Worm (Caenorhabditis elegans) whole organism, L4 larva: Measurements from ENCODE around the gene C34F6.9.

Experiments
- F26F4.8 ChIP-seq: fragments of 200-800 bp; sonication (Bioruptor generic); conservative IDR thresholded peaks from 2 replicates; pipeline ENCODE4 v1.3.6; 2022; ENCODE audit warnings: missing genetic modification characterization, missing compliant biosample characterization
- F37D6.2 ChIP-seq: sonication (generic microtip); optimal IDR thresholded peaks from 2 replicates; lab custom pipeline; 2016; ENCODE audit warnings: mild to moderate bottlenecking, missing genetic modification characterization, missing compliant biosample characterization
- F44E2.7 ChIP-seq: fragments of 200-800 bp; sonication (Bioruptor generic); IDR thresholded peaks from 2 replicates; pipeline ENCODE4 v2.1.2; 2022; ENCODE audit warnings: missing genetic modification characterization, missing compliant biosample characterization
- F49E8.2 ChIP-seq: sonication (generic microtip); optimal IDR thresholded peaks from 2 replicates; lab custom pipeline; 2016; ENCODE audit warnings: missing compliant biosample characterization, mild to moderate bottlenecking, missing genetic modification characterization, borderline replicate concordance
- T20F7.1 ChIP-seq: fragments of 200-800 bp; sonication (Bioruptor generic); optimal IDR thresholded peaks from 2 replicates; lab custom pipeline; 2018; ENCODE audit warnings: mild to moderate bottlenecking, missing genetic modification characterization, missing compliant biosample characterization
- T26A8.4 ChIP-seq: fragments of 200-800 bp; sonication (Bioruptor generic); IDR thresholded peaks from 2 replicates; pipeline ENCODE4 v1.3.6; 2022; ENCODE audit warnings: missing genetic modification characterization, missing compliant biosample characterization
- Y48G9A.11 ChIP-seq: fragments of 200-800 bp; sonication (Bioruptor generic); IDR thresholded peaks from 2 replicates; pipeline ENCODE4 v1.3.6; 2022; ENCODE audit warnings: missing genetic modification reagents, missing genetic modification characterization, missing compliant biosample characterization
- Y75B8A.6 ChIP-seq: fragments of 200-800 bp; sonication (Bioruptor generic); IDR thresholded peaks from 2 replicates; pipeline ENCODE4 v1.3.6; 2022; ENCODE audit warnings: missing genetic modification reagents, missing genetic modification characterization, missing compliant biosample characterization
- ZK337.2 ChIP-seq: fragments of 200-800 bp; sonication (Bioruptor generic); IDR thresholded peaks from 2 replicates; pipeline ENCODE4 v1.3.6; 2022; ENCODE audit warnings: missing genetic modification reagents, missing genetic modification characterization, missing compliant biosample characterization
- aha-1 ChIP-seq: fragments of 150-350 bp; peaks from one replicate; lab custom pipeline; 2014; ENCODE audit warnings: missing biosample characterization, missing genetic modification characterization
- ama-1 ChIP-seq: fragments of 150-350 bp; optimal IDR thresholded peaks from 2 replicates; lab custom pipeline; 2014; ENCODE audit warnings: inconsistent platforms, mixed read lengths
- cey-2 ChIP-seq: sonication (generic microtip); optimal IDR thresholded peaks from 3 replicates; lab custom pipeline; 2017; ENCODE audit warnings: missing genetic modification characterization, mild to moderate bottlenecking, missing compliant biosample characterization, antibody characterized with exemption, borderline replicate concordance; ENCODE audit not compliant: insufficient read depth
- daf-16 ChIP-seq, 3 experiments: sonication (generic microtip); optimal IDR thresholded peaks; 2 replicates each; lab custom pipeline; 2016 to 2017; ENCODE audit warnings: missing genetic modification characterization in 3 of 3, missing genetic modification reagents in 3 of 3, mild to moderate bottlenecking in 2 of 3, missing compliant biosample characterization in 2 of 3, missing biosample characterization in 1 of 3, moderate library complexity in 1 of 3
- dmd-9 ChIP-seq: fragments of 200-800 bp; sonication (Bioruptor generic); IDR thresholded peaks from 2 replicates; pipeline ENCODE4 v1.3.6; 2022; ENCODE audit warnings: missing genetic modification reagents, missing genetic modification characterization, missing compliant biosample characterization
- egl-27 ChIP-seq: sonication (generic microtip); optimal IDR thresholded peaks from 3 replicates; lab custom pipeline; 2017; ENCODE audit warnings: missing biosample characterization, missing genetic modification reagents, missing genetic modification characterization
- egl-43 ChIP-seq: fragments of 200-800 bp; sonication (Bioruptor generic); IDR thresholded peaks from 2 replicates; pipeline ENCODE4 v1.3.6; 2022; ENCODE audit warnings: missing genetic modification reagents, missing genetic modification characterization, missing compliant biosample characterization
- fkh-10 ChIP-seq: fragments of 150-350 bp; optimal IDR thresholded peaks from 2 replicates; lab custom pipeline; 2014; ENCODE audit warnings: missing biosample characterization, missing genetic modification reagents, missing genetic modification characterization
- gei-8 ChIP-seq: fragments of 200-800 bp; sonication (Bioruptor generic); optimal IDR thresholded peaks from 2 replicates; lab custom pipeline; 2018; ENCODE audit warnings: mild to moderate bottlenecking, missing genetic modification characterization, missing compliant biosample characterization
- hif-1 ChIP-seq, 2 experiments: sonication (generic microtip); optimal IDR thresholded peaks; 2 replicates each; lab custom pipeline; 2016 to 2017; ENCODE audit warnings: missing compliant biosample characterization in 2 of 2, missing genetic modification characterization in 2 of 2, missing genetic modification reagents in 2 of 2, missing genotype in 2 of 2, mild to moderate bottlenecking in 1 of 2
- hlh-11 ChIP-seq: fragments of 200-800 bp; sonication (Bioruptor generic); optimal IDR thresholded peaks from 2 replicates; lab custom pipeline; 2018; ENCODE audit warnings: mild to moderate bottlenecking, missing genetic modification characterization, missing compliant biosample characterization
- hlh-30 ChIP-seq: sonication (generic microtip); optimal IDR thresholded peaks from 2 replicates; lab custom pipeline; 2017; ENCODE audit warnings: antibody characterized with exemption, mild to moderate bottlenecking, missing genetic modification characterization, missing compliant biosample characterization; ENCODE audit not compliant: insufficient read depth
- hmg-1.1 ChIP-seq: fragments of 200-800 bp; sonication (Bioruptor generic); IDR thresholded peaks from 2 replicates; pipeline ENCODE4 v1.3.6; 2022; ENCODE audit warnings: missing genetic modification reagents, missing genetic modification characterization, missing compliant biosample characterization
- jun-1 ChIP-seq: fragments of 150-350 bp; optimal IDR thresholded peaks from 2 replicates; lab custom pipeline; 2014; ENCODE audit warnings: missing biosample characterization, missing genetic modification reagents, missing genetic modification characterization
- lim-7 ChIP-seq: fragments of 200-800 bp; sonication (Bioruptor generic); IDR thresholded peaks from 2 replicates; pipeline ENCODE4 v1.3.6; 2022; ENCODE audit warnings: missing genetic modification characterization, missing compliant biosample characterization
- lin-13 ChIP-seq: fragments of 150-350 bp; optimal IDR thresholded peaks from 2 replicates; lab custom pipeline; 2014; ENCODE audit warnings: missing biosample characterization, missing genetic modification reagents, missing genetic modification characterization
- lin-29 ChIP-seq: fragments of 200-800 bp; sonication (Bioruptor generic); IDR thresholded peaks from 2 replicates; pipeline ENCODE4 v1.3.6; 2022; ENCODE audit warnings: missing genetic modification reagents, missing genetic modification characterization, missing compliant biosample characterization
- lin-38 ChIP-seq: fragments of 200-800 bp; sonication (Bioruptor generic); IDR thresholded peaks from 2 replicates; pipeline ENCODE4 v1.3.6; 2022; ENCODE audit warnings: missing genetic modification reagents, missing genetic modification characterization, missing compliant biosample characterization
- lin-39 ChIP-seq: fragments of 150-350 bp; optimal IDR thresholded peaks from 2 replicates; lab custom pipeline; 2014; ENCODE audit warnings: missing biosample characterization, missing genetic modification reagents, missing genetic modification characterization
- lir-3 ChIP-seq: sonication (generic microtip); optimal IDR thresholded peaks from 2 replicates; lab custom pipeline; 2016; ENCODE audit warnings: mild to moderate bottlenecking, missing genetic modification characterization, missing compliant biosample characterization
- madf-9 ChIP-seq: fragments of 200-800 bp; sonication (Bioruptor generic); conservative IDR thresholded peaks from 2 replicates; pipeline ENCODE4 v1.3.6; 2022; ENCODE audit warnings: missing genetic modification reagents, missing genetic modification characterization, missing compliant biosample characterization
- mdl-1 ChIP-seq, 2 experiments: fragments of 150-350 bp in 1 of 2; sonication (generic microtip) in 1 of 2; optimal IDR thresholded peaks; 2 replicates each; lab custom pipeline; 2014 to 2017; ENCODE audit warnings: missing biosample characterization in 2 of 2, missing genetic modification characterization in 2 of 2
- mes-2 ChIP-seq: sonication (generic microtip); optimal IDR thresholded peaks from 2 replicates; lab custom pipeline; 2016; ENCODE audit warnings: missing genotype, mild to moderate bottlenecking, missing genetic modification characterization, missing compliant biosample characterization; ENCODE audit not compliant: poor library complexity, severe bottlenecking
- mxl-3 ChIP-seq: fragments of 200-800 bp; sonication (Bioruptor generic); optimal IDR thresholded peaks from 2 replicates; lab custom pipeline; 2018; ENCODE audit warnings: mild to moderate bottlenecking, missing genetic modification characterization, missing compliant biosample characterization
- nhr-10 ChIP-seq: fragments of 150-350 bp; optimal IDR thresholded peaks from 2 replicates; lab custom pipeline; 2014; ENCODE audit warnings: missing biosample characterization, missing genetic modification characterization
- nhr-28 ChIP-seq: fragments of 150-350 bp; optimal IDR thresholded peaks from 2 replicates; lab custom pipeline; 2014; ENCODE audit warnings: missing biosample characterization, missing genetic modification characterization
- nhr-42 ChIP-seq: fragments of 200-800 bp; sonication (Bioruptor generic); IDR thresholded peaks from 2 replicates; pipeline ENCODE4 v1.3.6; 2022; ENCODE audit warnings: missing genetic modification characterization, missing compliant biosample characterization
- nhr-76 ChIP-seq: fragments of 150-350 bp; optimal IDR thresholded peaks from 2 replicates; lab custom pipeline; 2014; ENCODE audit warnings: missing biosample characterization, missing genetic modification characterization
- php-3 ChIP-seq: fragments of 200-800 bp; sonication (Bioruptor generic); IDR thresholded peaks from 2 replicates; pipeline ENCODE4 v1.3.6; 2022; ENCODE audit warnings: missing genetic modification reagents, missing genetic modification characterization, missing compliant biosample characterization
- pqm-1 ChIP-seq: sonication (generic microtip); optimal IDR thresholded peaks from 2 replicates; lab custom pipeline; 2017; ENCODE audit warnings: missing biosample characterization, missing genetic modification characterization
- set-16 ChIP-seq: fragments of 200-800 bp; sonication (Bioruptor generic); IDR thresholded peaks from 2 replicates; pipeline ENCODE4 v1.3.6; 2022; ENCODE audit warnings: missing genetic modification reagents, missing genetic modification characterization, missing compliant biosample characterization
- snpc-4 ChIP-seq: fragments of 150-350 bp; optimal IDR thresholded peaks from 2 replicates; lab custom pipeline; 2014; ENCODE audit warnings: missing biosample characterization, missing genetic modification characterization
- spr-3 ChIP-seq: fragments of 200-800 bp; sonication (Bioruptor generic); optimal IDR thresholded peaks from 2 replicates; lab custom pipeline; 2018; ENCODE audit warnings: mild to moderate bottlenecking, missing genetic modification characterization, missing compliant biosample characterization
- tra-1 ChIP-seq: fragments of 200-800 bp; sonication (Bioruptor generic); IDR thresholded peaks from 2 replicates; pipeline ENCODE4 v1.3.6; 2022; ENCODE audit warnings: missing genetic modification reagents, missing genetic modification characterization, missing compliant biosample characterization
- zag-1 ChIP-seq: fragments of 150-350 bp; optimal IDR thresholded peaks from 2 replicates; lab custom pipeline; 2014; ENCODE audit warnings: missing biosample characterization, missing genetic modification characterization
- zfp-3 ChIP-seq: fragments of 200-800 bp; sonication (Bioruptor generic); conservative IDR thresholded peaks from 2 replicates; pipeline ENCODE4 v1.3.6; 2022; ENCODE audit warnings: missing genetic modification reagents, missing genetic modification characterization, missing compliant biosample characterization
- zip-11 ChIP-seq: fragments of 200-800 bp; sonication (Bioruptor generic); IDR thresholded peaks from 2 replicates; pipeline ENCODE4 v1.3.6; 2022; ENCODE audit warnings: missing genetic modification characterization, missing compliant biosample characterization
- zip-2 ChIP-seq: fragments of 150-350 bp; optimal IDR thresholded peaks from 2 replicates; lab custom pipeline; 2014; ENCODE audit warnings: missing biosample characterization, missing genetic modification characterization
- ztf-11 ChIP-seq: fragments of 150-350 bp; optimal IDR thresholded peaks from 2 replicates; lab custom pipeline; 2014; ENCODE audit warnings: missing biosample characterization, missing genetic modification characterization

Gene C34F6.9

ce11 chrX:11250983-11251382 is 28.5 kb upstream of the C34F6.9 start:
- TF ChIP-seq pqm-1 (tag; lab: Kevin White, UChicago): peak; percentile 13
- TF ChIP-seq nhr-28: peak; percentile 30
- no peak for TF ChIP-seq daf-16 (GFP tag; optimal IDR thresholded peaks at IDR 0.05; lab: Kevin White, UChicago)
- peak; percentile 40 for TF ChIP-seq daf-16 (tag; optimal IDR thresholded peaks at IDR 0.05; lab: Kevin White, UChicago)
- no peak for TF ChIP-seq jun-1 (tag; lab: Kevin White, UChicago)

- no peak for TF ChIP-seq Y48G9A.11 (GFP tag; lab: Robert Waterston, UW)
- TF ChIP-seq mdl-1 (tag; optimal IDR thresholded peaks at IDR 0.05; lab: Kevin White, UChicago): peak in 1 of 2 experiments; percentile 36
- TF ChIP-seq fkh-10: no peak
- no peak for TF ChIP-seq lim-7 (GFP tag; lab: Robert Waterston, UW)
- no peak for TF ChIP-seq T20F7.1 (GFP tag; lab: Kevin White, UChicago)
- TF ChIP-seq gei-8 (GFP tag; lab: Kevin White, UChicago): no peak
- no peak for TF ChIP-seq lir-3 (tag; lab: Kevin White, UChicago)
- no peak for TF ChIP-seq mxl-3 (GFP tag; lab: Kevin White, UChicago)
- no peak for TF ChIP-seq T26A8.4
- TF ChIP-seq aha-1 (tag; lab: Kevin White, UChicago): peak; percentile 3
- TF ChIP-seq ztf-11 (tag; lab: Kevin White, UChicago): no peak
- TF ChIP-seq ama-1: no peak
- no peak for TF ChIP-seq F37D6.2
- TF ChIP-seq php-3 (GFP tag; lab: Robert Waterston, UW): no peak
- no peak for TF ChIP-seq cey-2 (tag; lab: Kevin White, UChicago)
- TF ChIP-seq spr-3 (GFP tag; lab: Kevin White, UChicago): no peak
These were observed 26.9 kb upstream of the C34F6.9 start for ce11 chrX:11249392-11249791.

- TF ChIP-seq Y75B8A.6 (no peak), zfp-3 (GFP tag; lab: Robert Waterston, UW) (no peak), mes-2 (no peak), nhr-10 (tag; lab: Kevin White, UChicago) (no peak), F49E8.2 (tag; lab: Kevin White, UChicago) (no peak), mdl-1 (tag; optimal IDR thresholded peaks at IDR 0.05; lab: Kevin White, UChicago) (peak; percentile 31 to 46), egl-27 (tag; lab: Kevin White, UChicago) (no peak), set-16 (GFP tag; lab: Robert Waterston, UW) (no peak), nhr-42 (GFP tag; lab: Robert Waterston, UW) (no peak), zip-11 (no peak), ama-1 (no peak), pqm-1 (tag; lab: Kevin White, UChicago) (no peak), nhr-28 (peak; percentile 55), dmd-9 (GFP tag; lab: Robert Waterston, UW) (no peak), egl-43 (no peak), lin-13 (GFP tag; lab: Kevin White, UChicago) (no peak), hmg-1.1 (GFP tag; lab: Robert Waterston, UW) (no peak), hif-1 (tag; optimal IDR thresholded peaks at IDR 0.05; lab: Kevin White, UChicago) (no peak), F26F4.8 (no peak), tra-1 (no peak), nhr-76 (tag; lab: Kevin White, UChicago) (no peak), hlh-30 (peak; percentile 79), F44E2.7 (no peak), hlh-11 (tag; lab: Kevin White, UChicago) (peak; percentile 88), zag-1 (tag; lab: Kevin White, UChicago) (no peak), mxl-3 (GFP tag; lab: Kevin White, UChicago) (peak; percentile 67), madf-9 (GFP tag; lab: Robert Waterston, UW) (peak; percentile 87), lin-29 (GFP tag; lab: Robert Waterston, UW) (0 out of 2 replicates have a peak, but pooled peaks have one; percentile 30), snpc-4 (tag; lab: Kevin White, UChicago) (no peak), php-3 (GFP tag; lab: Robert Waterston, UW) (no peak), ZK337.2 (GFP tag; lab: Robert Waterston, UW) (no peak), lin-39 (tag; lab: Kevin White, UChicago) (no peak), lin-38 (GFP tag; lab: Robert Waterston, UW) (no peak), zip-2 (tag; lab: Kevin White, UChicago) (no peak)
These were observed 25.6 kb upstream of the C34F6.9 start for ce11 chrX:11248083-11248482.
